Worm (Caenorhabditis elegans) whole organism, young adult: ENCODE results near the gene lips-12.

Source experiments
- B0035.1 ChIP-seq: sonication (generic microtip); optimal IDR thresholded peaks from 2 replicates; lab custom pipeline; 2016; ENCODE audit warnings: missing genetic modification characterization, mild to moderate bottlenecking, missing compliant biosample characterization, missing genotype, missing genetic modification reagents
- B0261.1 ChIP-seq: sonication (generic microtip); optimal IDR thresholded peaks from 2 replicates; lab custom pipeline; 2016; ENCODE audit warnings: mild to moderate bottlenecking, missing genetic modification characterization, moderate library complexity, missing compliant biosample characterization
- C06A6.2 ChIP-seq: fragments of 200-800 bp; sonication (Bioruptor generic); conservative IDR thresholded peaks from 2 replicates; pipeline ENCODE4 v1.3.6; 2022; ENCODE audit warnings: missing genetic modification characterization, missing compliant biosample characterization
- F37B4.10 ChIP-seq: fragments of 200-800 bp; sonication (Bioruptor generic); IDR thresholded peaks from 2 replicates; pipeline ENCODE4 v1.3.6; 2022; ENCODE audit warnings: missing genetic modification characterization, missing compliant biosample characterization
- F39B2.1 ChIP-seq: fragments of 200-800 bp; sonication (Bioruptor generic); IDR thresholded peaks from 2 replicates; pipeline ENCODE4 v1.3.6; 2022; ENCODE audit warnings: missing genetic modification reagents, missing genetic modification characterization, missing compliant biosample characterization
- F52B5.7 ChIP-seq: sonication (generic microtip); optimal IDR thresholded peaks from 2 replicates; lab custom pipeline; 2016; ENCODE audit warnings: mild to moderate bottlenecking, missing genetic modification characterization, missing compliant biosample characterization
- T07F8.4 ChIP-seq: sonication (generic microtip); optimal IDR thresholded peaks from 2 replicates; lab custom pipeline; 2016; ENCODE audit warnings: mild to moderate bottlenecking, missing genetic modification characterization, moderate library complexity, missing compliant biosample characterization
- Y53F4B.3 ChIP-seq: fragments of 200-800 bp; sonication (Bioruptor generic); IDR thresholded peaks from 2 replicates; pipeline ENCODE4 v1.3.6; 2022; ENCODE audit warnings: missing genetic modification reagents, missing genetic modification characterization, missing compliant biosample characterization
- ZK185.1 ChIP-seq: sonication (generic microtip); optimal IDR thresholded peaks from 2 replicates; lab custom pipeline; 2016; ENCODE audit warnings: mild to moderate bottlenecking, missing genetic modification characterization, missing compliant biosample characterization; ENCODE audit not compliant: poor library complexity, severe bottlenecking
- ceh-40 ChIP-seq: fragments of 200-800 bp; sonication (Bioruptor generic); IDR thresholded peaks from 2 replicates; pipeline ENCODE4 v1.3.6; 2022; ENCODE audit warnings: missing genetic modification characterization, missing compliant biosample characterization
- ceh-58 ChIP-seq: fragments of 200-800 bp; sonication (Bioruptor generic); IDR thresholded peaks from 2 replicates; pipeline ENCODE4 v1.3.6; 2022; ENCODE audit warnings: missing genetic modification characterization, missing compliant biosample characterization
- ceh-79 ChIP-seq: sonication (generic microtip); optimal IDR thresholded peaks from 2 replicates; lab custom pipeline; 2017; ENCODE audit warnings: mild to moderate bottlenecking, missing genetic modification characterization, missing compliant biosample characterization
- die-1 ChIP-seq: sonication (generic microtip); optimal IDR thresholded peaks from 2 replicates; lab custom pipeline; 2016; ENCODE audit warnings: missing genotype, mild to moderate bottlenecking, missing genetic modification characterization, missing compliant biosample characterization
- dpl-1 ChIP-seq: fragments of 150-350 bp; optimal IDR thresholded peaks from 2 replicates; lab custom pipeline; 2014; ENCODE audit warnings: missing biosample characterization, missing genetic modification reagents, missing genetic modification characterization
- ekl-4 ChIP-seq: fragments of 200-800 bp; sonication (Bioruptor generic); IDR thresholded peaks from 2 replicates; pipeline ENCODE4 v1.3.6; 2022; ENCODE audit warnings: missing genetic modification reagents, missing genetic modification characterization, missing compliant biosample characterization
- gei-17 ChIP-seq: fragments of 200-800 bp; sonication (Bioruptor generic); optimal IDR thresholded peaks from 2 replicates; lab custom pipeline; 2018; ENCODE audit warnings: mild to moderate bottlenecking, missing genetic modification characterization, missing compliant biosample characterization
- him-1 ChIP-seq: sonication (generic microtip); optimal IDR thresholded peaks from 2 replicates; lab custom pipeline; 2016; ENCODE audit warnings: missing genotype, missing genetic modification reagents, missing genetic modification characterization, missing compliant biosample characterization
- hlh-12 ChIP-seq: sonication (generic microtip); optimal IDR thresholded peaks from 2 replicates; lab custom pipeline; 2016; ENCODE audit warnings: missing genetic modification characterization, missing compliant biosample characterization
- hmg-1.2 ChIP-seq: fragments of 200-800 bp; sonication (Bioruptor generic); IDR thresholded peaks from 2 replicates; pipeline ENCODE4 v1.3.6; 2022; ENCODE audit warnings: missing genetic modification reagents, missing genetic modification characterization, missing compliant biosample characterization
- hmg-20 ChIP-seq: fragments of 200-800 bp; sonication (Bioruptor generic); IDR thresholded peaks from 2 replicates; pipeline ENCODE4 v1.3.6; 2022; ENCODE audit warnings: missing genetic modification reagents, missing genetic modification characterization, missing compliant biosample characterization
- lag-1 ChIP-seq: fragments of 200-800 bp; sonication (Bioruptor generic); IDR thresholded peaks from 2 replicates; pipeline ENCODE4 v1.3.6; 2022; ENCODE audit warnings: missing genetic modification reagents, missing genetic modification characterization, missing compliant biosample characterization
- lsl-1 ChIP-seq: fragments of 200-800 bp; sonication (Bioruptor generic); optimal IDR thresholded peaks from 2 replicates; lab custom pipeline; 2018; ENCODE audit warnings: mild to moderate bottlenecking, missing genetic modification characterization, moderate library complexity, missing compliant biosample characterization
- madf-6 ChIP-seq: fragments of 200-800 bp; sonication (Bioruptor generic); IDR thresholded peaks from 2 replicates; pipeline ENCODE4 v1.3.6; 2022; ENCODE audit warnings: missing genetic modification reagents, missing genetic modification characterization, missing compliant biosample characterization
- nfyb-1 ChIP-seq: fragments of 200-800 bp; sonication (Bioruptor generic); IDR thresholded peaks from 2 replicates; pipeline ENCODE4 v1.3.6; 2022; ENCODE audit warnings: missing genetic modification reagents, missing genetic modification characterization, missing compliant biosample characterization
- nhr-179 ChIP-seq: sonication (generic microtip); optimal IDR thresholded peaks from 2 replicates; lab custom pipeline; 2016; ENCODE audit warnings: mild to moderate bottlenecking, missing genetic modification characterization, missing compliant biosample characterization
- nhr-27 ChIP-seq: fragments of 200-800 bp; sonication (Bioruptor generic); optimal IDR thresholded peaks from 2 replicates; lab custom pipeline; 2018; ENCODE audit warnings: mild to moderate bottlenecking, missing genetic modification characterization, moderate library complexity, missing compliant biosample characterization
- pha-4 ChIP-seq: fragments of 150-350 bp; sonication (generic microtip); optimal IDR thresholded peaks from 2 replicates; lab custom pipeline; 2014; ENCODE audit warnings: missing biosample characterization, missing genetic modification reagents, missing genetic modification characterization
- rpc-1 ChIP-seq, 2 experiments: fragments of 150-350 bp in 1 of 2; sonication (generic microtip) in 1 of 2; optimal IDR thresholded peaks; 2 replicates each; lab custom pipeline; 2014 to 2018; ENCODE audit warnings: missing biosample characterization in 1 of 2, missing genetic modification characterization in 1 of 2, missing genetic modification reagents in 1 of 2, missing genotype in 1 of 2
- snpc-1.1 ChIP-seq: sonication (generic microtip); optimal IDR thresholded peaks from 2 replicates; lab custom pipeline; 2017; ENCODE audit warnings: missing genetic modification characterization, mild to moderate bottlenecking, missing compliant biosample characterization, antibody characterized with exemption, moderate library complexity, missing genotype, missing genetic modification reagents; ENCODE audit not compliant: insufficient read depth
- snpc-4 ChIP-seq, 5 experiments: fragments of 150-350 bp in 1 of 5; sonication (generic microtip) in 4 of 5; optimal IDR thresholded peaks; 2 replicates each; lab custom pipeline; 2014 to 2018; ENCODE audit warnings: missing genetic modification characterization in 5 of 5, missing biosample characterization in 3 of 5, antibody characterized with exemption in 2 of 5, mild to moderate bottlenecking in 2 of 5, missing compliant biosample characterization in 2 of 5, missing genotype in 2 of 5, moderate library complexity in 2 of 5, missing genetic modification reagents in 1 of 5
- tbp1 ChIP-seq: fragments of 200-800 bp; sonication (Bioruptor generic); optimal IDR thresholded peaks from 2 replicates; lab custom pipeline; 2018; ENCODE audit warnings: mild to moderate bottlenecking, missing genetic modification characterization, missing compliant biosample characterization
- tlf-1 ChIP-seq: fragments of 200-800 bp; sonication (Bioruptor generic); optimal IDR thresholded peaks from 2 replicates; lab custom pipeline; 2018; ENCODE audit warnings: mild to moderate bottlenecking, missing genetic modification characterization, missing compliant biosample characterization
- zim-3 ChIP-seq: sonication (generic microtip); optimal IDR thresholded peaks from 2 replicates; lab custom pipeline; 2017; ENCODE audit warnings: mild to moderate bottlenecking, missing genetic modification characterization, moderate library complexity, missing compliant biosample characterization
- ztf-18 ChIP-seq: sonication (generic microtip); optimal IDR thresholded peaks from 2 replicates; lab custom pipeline; 2016; ENCODE audit warnings: missing genotype, mild to moderate bottlenecking, missing genetic modification characterization, missing compliant biosample characterization
- ztf-25 ChIP-seq: fragments of 200-800 bp; sonication (Bioruptor generic); IDR thresholded peaks from 2 replicates; pipeline ENCODE4 v1.3.6; 2022; ENCODE audit warnings: missing genetic modification reagents, missing genetic modification characterization, missing compliant biosample characterization

lips-12 gene

DNA sequence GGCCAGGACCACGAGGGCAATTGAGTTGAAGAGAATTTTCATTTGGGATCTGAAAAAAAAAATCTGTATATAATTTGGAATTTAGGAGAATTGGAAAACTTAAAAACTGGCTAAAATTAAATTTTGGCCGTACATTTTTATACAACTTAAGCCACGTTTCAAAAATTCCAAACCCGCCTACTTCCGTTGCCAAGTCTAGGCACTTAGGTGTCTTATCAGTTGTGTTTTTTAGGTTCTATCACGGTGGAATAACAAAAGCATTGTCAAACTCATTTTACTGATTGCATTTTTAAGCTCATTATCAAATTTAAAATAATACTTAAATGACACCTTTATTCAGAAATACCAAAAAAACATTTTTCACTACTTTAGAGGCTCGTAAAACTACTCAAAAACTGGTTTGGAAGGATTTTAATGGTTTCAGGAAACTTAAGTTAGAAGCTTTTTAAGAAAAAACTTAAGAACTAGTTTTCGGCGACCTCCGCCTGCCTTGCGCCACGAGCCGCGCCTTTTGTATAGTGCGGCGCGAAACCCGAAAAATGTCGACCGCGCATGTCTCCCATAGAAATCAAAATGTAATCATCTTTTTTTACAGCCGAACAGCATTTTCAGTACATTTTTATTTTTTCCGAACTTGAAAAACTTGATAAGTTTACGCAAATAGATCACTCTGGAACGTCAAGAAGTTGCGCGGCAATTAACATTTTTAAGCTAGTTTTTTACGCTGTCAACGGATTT lies 4.1 kb upstream of the lips-12 start, which contains the start of gene lips-13:
Gene lips-13, minus strand, starts transcription at position 51 of the 738 bp plus-strand sequence.
- TF ChIP-seq hmg-1.2 (peak; percentile 46), pha-4 (tag; lab: Kevin White, UChicago) (no peak), snpc-4 (GFP tag; optimal IDR thresholded peaks at IDR 0.05; lab: Kevin White, UChicago) (peak; percentile 41), snpc-4 (tag; optimal IDR thresholded peaks at IDR 0.05; lab: Kevin White, UChicago) (peak in 3 of 4 experiments; percentile 45 to 86 (median 86)), snpc-1.1 (tag; lab: Kevin White, UChicago) (peak; percentile 46), B0035.1 (tag; lab: Kevin White, UChicago) (no peak)

DNA sequence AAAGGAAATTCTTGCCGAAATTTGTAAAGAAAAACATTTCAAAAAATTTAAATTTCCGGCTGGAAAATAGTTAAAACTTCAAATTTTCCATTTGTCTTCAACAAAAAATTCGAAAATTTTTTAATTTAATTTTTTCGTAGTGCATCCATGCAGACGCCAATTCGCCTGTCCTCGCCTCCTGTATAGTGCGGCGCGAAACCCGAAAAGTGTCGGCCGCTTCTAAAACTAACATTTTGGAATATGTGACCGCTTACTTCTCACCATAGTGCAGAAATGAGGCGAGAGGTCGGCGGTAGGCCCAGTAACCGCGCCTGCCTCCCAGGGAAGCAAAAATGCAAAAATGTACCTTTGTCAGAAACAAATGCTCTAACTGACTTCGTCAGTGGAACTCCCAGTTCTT lies 2.5 kb upstream of the lips-12 start:
- 0 out of 2 replicates have a peak, but pooled peaks have one; percentile 27 for TF ChIP-seq F39B2.1 (GFP tag; lab: Robert Waterston, UW)
- peak; percentile 52 for TF ChIP-seq snpc-4 (GFP tag; optimal IDR thresholded peaks at IDR 0.05; lab: Kevin White, UChicago)
- peak in 3 of 4 experiments; percentile 22 to 90 (median 87) for TF ChIP-seq snpc-4 (tag; optimal IDR thresholded peaks at IDR 0.05; lab: Kevin White, UChicago)
- TF ChIP-seq snpc-1.1 (tag; lab: Kevin White, UChicago): peak; percentile 76
- no peak for TF ChIP-seq ztf-25

DNA sequence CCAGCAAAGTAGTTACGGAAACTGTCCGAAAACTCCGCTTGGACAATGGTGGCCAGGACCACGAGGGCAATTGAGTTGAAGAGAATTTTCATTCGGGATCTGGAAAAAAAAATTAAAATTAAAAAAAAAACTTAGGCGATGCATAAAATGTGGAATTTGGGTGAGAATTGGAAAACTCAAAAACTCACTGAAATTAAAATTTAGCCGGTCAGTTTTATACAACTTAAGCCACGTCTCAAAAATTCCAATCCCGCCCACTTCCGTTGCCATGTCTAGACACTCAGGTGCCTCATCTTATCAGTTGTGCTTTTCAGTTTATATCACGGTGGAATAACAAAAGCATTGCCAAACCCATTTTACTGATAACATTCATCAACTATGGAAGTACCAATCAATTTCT lies 3.1 kb downstream of the lips-12 start, which contains the start of gene lips-11:
Gene lips-11, minus strand, starts transcription at position 101 of the 400 bp plus-strand sequence.
- TF ChIP-seq ekl-4 (GFP tag; lab: Robert Waterston, UW): no peak
- TF ChIP-seq Y53F4B.3 (GFP tag; lab: Robert Waterston, UW): no peak
- no peak for TF ChIP-seq ZK185.1
- TF ChIP-seq nhr-27 (tag; lab: Kevin White, UChicago): no peak
- no peak for TF ChIP-seq tlf-1 (GFP tag; lab: Kevin White, UChicago)
- no peak for TF ChIP-seq T07F8.4 (tag; lab: Kevin White, UChicago)
- TF ChIP-seq him-1 (tag; lab: Kevin White, UChicago): no peak
- no peak for TF ChIP-seq lag-1 (GFP tag; lab: Robert Waterston, UW)
- TF ChIP-seq hmg-1.2: no peak
- TF ChIP-seq ztf-18 (tag; lab: Kevin White, UChicago): no peak

ce11 chrII:1106914-1107597 lies 7.0 kb downstream of the lips-12 start, which contains the start of gene col-40:
Gene col-40, minus strand, starts transcription at chrII:1106964.
- TF ChIP-seq F37B4.10 (GFP tag; lab: Robert Waterston, UW) (no peak), tbp1 (GFP tag; lab: Kevin White, UChicago) (peak; percentile 74), snpc-1.1 (tag; lab: Kevin White, UChicago) (peak; percentile 9), nhr-179 (no peak), zim-3 (tag; lab: Kevin White, UChicago) (no peak), ceh-58 (GFP tag; lab: Robert Waterston, UW) (no peak), F39B2.1 (GFP tag; lab: Robert Waterston, UW) (no peak), die-1 (tag; lab: Kevin White, UChicago) (no peak), B0261.1 (peak; percentile 6), rpc-1 (optimal IDR thresholded peaks at IDR 0.05; lab: Kevin White, UChicago) (peak; percentile 7), rpc-1 (tag; optimal IDR thresholded peaks at IDR 0.05; lab: Kevin White, UChicago) (peak; percentile 65), nfyb-1 (GFP tag; lab: Robert Waterston, UW) (no peak), gei-17 (GFP tag; lab: Kevin White, UChicago) (no peak), dpl-1 (no peak), F52B5.7 (no peak), hlh-12 (tag; lab: Kevin White, UChicago) (no peak), ceh-79 (no peak), C06A6.2 (GFP tag; lab: Robert Waterston, UW) (no peak), lsl-1 (GFP tag; lab: Kevin White, UChicago) (no peak), madf-6 (GFP tag; lab: Robert Waterston, UW) (no peak), hmg-20 (no peak), ceh-40 (GFP tag; lab: Robert Waterston, UW) (no peak), nhr-27 (tag; lab: Kevin White, UChicago) (no peak)
- TF ChIP-seq, all 124 proteins: peak for 4
